Fruit fly (Drosophila melanogaster) whole organism, embryonic: ENCODE data around the gene CG3652.

Experiments
- Bdp1 ChIP-seq: fragments of 200-800 bp; sonication (Bioruptor generic); optimal IDR thresholded peaks from 3 replicates; lab custom pipeline; 2016; ENCODE audit warnings: missing biosample characterization, missing genetic modification characterization
- CG10274 ChIP-seq: fragments of 200-800 bp; sonication (Bioruptor generic); optimal IDR thresholded peaks from 3 replicates; lab custom pipeline; 2017; ENCODE audit warnings: missing biosample characterization, mild to moderate bottlenecking, missing genetic modification characterization
- CG10462 ChIP-seq: fragments of 200-800 bp; sonication (Bioruptor generic); optimal IDR thresholded peaks from 2 replicates; lab custom pipeline; 2016; ENCODE audit warnings: missing biosample characterization, missing genetic modification characterization
- CG10543 ChIP-seq: fragments of 200-800 bp; sonication (Bioruptor generic); optimal IDR thresholded peaks from 3 replicates; lab custom pipeline; 2017; ENCODE audit warnings: missing biosample characterization, mild to moderate bottlenecking, missing genetic modification characterization, moderate library complexity
- CG10959 ChIP-seq: fragments of 200-800 bp; sonication (Bioruptor generic); IDR thresholded peaks from 2 replicates; pipeline ENCODE4 v1.3.6; 2022; ENCODE audit warnings: missing biosample characterization, missing genetic modification characterization
- CG11695 ChIP-seq: fragments of 200-800 bp; sonication (Bioruptor generic); IDR thresholded peaks from 3 replicates; pipeline ENCODE4 v1.3.6; 2022; ENCODE audit warnings: missing biosample characterization, missing genetic modification characterization
- CG11723 ChIP-seq: fragments of 200-800 bp; sonication (Bioruptor generic); optimal IDR thresholded peaks from 2 replicates; lab custom pipeline; 2017; ENCODE audit warnings: missing biosample characterization, mild to moderate bottlenecking, missing genetic modification characterization
- CG12391 ChIP-seq: fragments of 200-800 bp; sonication (Bioruptor generic); optimal IDR thresholded peaks from 3 replicates; lab custom pipeline; 2018; ENCODE audit warnings: missing biosample characterization, mild to moderate bottlenecking, missing genetic modification characterization, moderate library complexity
- CG13775 ChIP-seq: fragments of 200-800 bp; sonication (Bioruptor generic); optimal IDR thresholded peaks from 3 replicates; lab custom pipeline; 2017; ENCODE audit warnings: missing biosample characterization, mild to moderate bottlenecking, missing genetic modification characterization
- CG15601 ChIP-seq: fragments of 200-800 bp; sonication (Bioruptor generic); optimal IDR thresholded peaks from 3 replicates; lab custom pipeline; 2019; ENCODE audit warnings: missing biosample characterization, mild to moderate bottlenecking, missing genetic modification characterization, moderate library complexity
- CG16813 ChIP-seq: fragments of 200-800 bp; sonication (Bioruptor generic); IDR thresholded peaks from 3 replicates; pipeline ENCODE4 v1.3.6; 2022; ENCODE audit warnings: missing biosample characterization, missing genetic modification characterization; ENCODE audit not compliant: partially characterized antibody
- CG17612 ChIP-seq: fragments of 200-800 bp; sonication (Bioruptor generic); IDR thresholded peaks from 2 replicates; pipeline ENCODE4 v1.3.6; 2022; ENCODE audit warnings: missing biosample characterization, missing genetic modification characterization
- CG2202 ChIP-seq: fragments of 200-800 bp; sonication (Bioruptor generic); optimal IDR thresholded peaks from 2 replicates; lab custom pipeline; 2018; ENCODE audit warnings: missing biosample characterization, mild to moderate bottlenecking, missing genetic modification characterization
- CG30431 ChIP-seq: fragments of 200-800 bp; sonication (Bioruptor generic); optimal IDR thresholded peaks from 2 replicates; lab custom pipeline; 2017; ENCODE audit warnings: missing biosample characterization, missing genetic modification characterization
- CG32767 ChIP-seq: fragments of 200-800 bp; sonication (Bioruptor generic); IDR thresholded peaks from 2 replicates; pipeline ENCODE4 v1.3.6; 2022; ENCODE audit warnings: missing biosample characterization, missing genetic modification characterization
- CG33213 ChIP-seq: fragments of 200-800 bp; sonication (Bioruptor generic); optimal IDR thresholded peaks from 3 replicates; lab custom pipeline; 2016; ENCODE audit warnings: missing biosample characterization, missing genetic modification characterization
- CG3847 ChIP-seq: fragments of 200-800 bp; sonication (Bioruptor generic); IDR thresholded peaks from 2 replicates; pipeline ENCODE4 v1.3.6; 2022; ENCODE audit warnings: missing biosample characterization, missing genetic modification characterization
- CG4707 ChIP-seq: fragments of 200-800 bp; sonication (Bioruptor generic); optimal IDR thresholded peaks from 2 replicates; lab custom pipeline; 2018; ENCODE audit warnings: missing biosample characterization, mild to moderate bottlenecking, missing genetic modification characterization, moderate library complexity
- CG6254 ChIP-seq: fragments of 200-800 bp; sonication (Bioruptor generic); optimal IDR thresholded peaks from 3 replicates; lab custom pipeline; 2017; ENCODE audit warnings: mild to moderate bottlenecking, missing biosample characterization, missing genetic modification reagents, missing genetic modification characterization
- CG6683 ChIP-seq: fragments of 200-800 bp; sonication (Bioruptor generic); optimal IDR thresholded peaks from 2 replicates; lab custom pipeline; 2017; ENCODE audit warnings: missing biosample characterization, mild to moderate bottlenecking, missing genetic modification characterization, missing genetic modification reagents
- CG7556 ChIP-seq: fragments of 200-800 bp; sonication (Bioruptor generic); optimal IDR thresholded peaks from 2 replicates; lab custom pipeline; 2017; ENCODE audit warnings: missing biosample characterization, mild to moderate bottlenecking, missing genetic modification characterization
- CG7928 ChIP-seq: fragments of 200-800 bp; sonication (Bioruptor generic); optimal IDR thresholded peaks from 2 replicates; lab custom pipeline; 2017; ENCODE audit warnings: missing biosample characterization, mild to moderate bottlenecking, missing genetic modification characterization
- CrebB ChIP-seq: fragments of 200-800 bp; sonication (Bioruptor generic); optimal IDR thresholded peaks from 3 replicates; lab custom pipeline; 2018; ENCODE audit warnings: missing biosample characterization, mild to moderate bottlenecking, missing genetic modification characterization
- D ChIP-seq, 2 experiments: fragments of 200-800 bp in 1 of 2; fragments of >200 bp in 1 of 2; sonication (Bioruptor generic) in 1 of 2; optimal IDR thresholded peaks; 2 replicates in 1 of 2; 3 replicates in 1 of 2; lab custom pipeline; 2017; ENCODE audit warnings: mild to moderate bottlenecking in 1 of 2, missing biosample characterization in 1 of 2, missing genetic modification characterization in 1 of 2, missing genetic modification reagents in 1 of 2
- D19A ChIP-seq: fragments of 200-800 bp; optimal IDR thresholded peaks from 3 replicates; lab custom pipeline; 2019; ENCODE audit warnings: missing biosample characterization, mild to moderate bottlenecking, missing genetic modification characterization, moderate library complexity
- Doc3 ChIP-seq: fragments of 200-800 bp; sonication (Bioruptor generic); IDR thresholded peaks from 3 replicates; pipeline ENCODE4 v1.3.6; 2022; ENCODE audit warnings: missing biosample characterization, missing genetic modification characterization; ENCODE audit not compliant: partially characterized antibody
- Dref ChIP-seq: fragments of 200-800 bp; sonication (Bioruptor generic); IDR thresholded peaks from 2 replicates; pipeline ENCODE4 v1.3.6; 2022; ENCODE audit warnings: missing biosample characterization, missing genetic modification characterization
- HHEX ChIP-seq: fragments of 200-800 bp; sonication (Bioruptor generic); optimal IDR thresholded peaks from 3 replicates; lab custom pipeline; 2017; ENCODE audit warnings: missing biosample characterization, mild to moderate bottlenecking, missing genetic modification characterization, missing genetic modification reagents
- Mad ChIP-seq: fragments of 200-800 bp; sonication (Bioruptor generic); optimal IDR thresholded peaks from 2 replicates; lab custom pipeline; 2016; ENCODE audit warnings: missing biosample characterization, missing genetic modification characterization
- NFAT ChIP-seq: fragments of 200-800 bp; sonication (Bioruptor generic); IDR thresholded peaks from 2 replicates; pipeline ENCODE4 v1.3.6; 2022; ENCODE audit warnings: missing biosample characterization, missing genetic modification characterization
- Optix ChIP-seq: fragments of 200-800 bp; sonication (Bioruptor generic); IDR thresholded peaks from 3 replicates; pipeline ENCODE4 v1.3.6; 2022; ENCODE audit warnings: missing biosample characterization, missing genetic modification characterization
- Side ChIP-seq: fragments of 200-800 bp; sonication (Bioruptor generic); optimal IDR thresholded peaks from 2 replicates; lab custom pipeline; 2016; ENCODE audit warnings: missing biosample characterization, missing genetic modification characterization
- Tbp ChIP-seq: fragments of >200 bp; optimal IDR thresholded peaks from 2 replicates; lab custom pipeline; 2018; ENCODE audit warnings: missing biosample characterization, missing genetic modification characterization
- ase ChIP-seq: fragments of 200-800 bp; sonication (Bioruptor generic); IDR thresholded peaks from 3 replicates; pipeline ENCODE4 v1.3.6; 2022; ENCODE audit warnings: missing biosample characterization, missing genetic modification characterization
- az2 ChIP-seq: fragments of 200-800 bp; sonication (Bioruptor generic); optimal IDR thresholded peaks from 3 replicates; lab custom pipeline; 2016; ENCODE audit warnings: missing biosample characterization, missing genetic modification characterization
- disco-r ChIP-seq: fragments of 200-800 bp; sonication (Bioruptor generic); optimal IDR thresholded peaks from 2 replicates; lab custom pipeline; 2016; ENCODE audit warnings: missing biosample characterization, missing genetic modification characterization
- dysf ChIP-seq: fragments of 200-800 bp; sonication (Bioruptor generic); IDR thresholded peaks from 3 replicates; pipeline ENCODE4 v1.3.6; 2022; ENCODE audit warnings: missing biosample characterization, missing genetic modification characterization
- lbe ChIP-seq: fragments of 200-800 bp; sonication (Bioruptor generic); optimal IDR thresholded peaks from 2 replicates; lab custom pipeline; 2016; ENCODE audit warnings: missing biosample characterization, mild to moderate bottlenecking, missing genetic modification characterization
- nerfin-1 ChIP-seq: fragments of 200-800 bp; sonication (Bioruptor generic); optimal IDR thresholded peaks from 3 replicates; lab custom pipeline; 2019; ENCODE audit warnings: missing biosample characterization, mild to moderate bottlenecking, missing genetic modification characterization, moderate library complexity
- nom ChIP-seq: fragments of 200-800 bp; sonication (Bioruptor generic); optimal IDR thresholded peaks from 2 replicates; lab custom pipeline; 2017; ENCODE audit warnings: missing biosample characterization, missing genetic modification characterization, mild to moderate bottlenecking, moderate library complexity, missing genetic modification reagents
- pan ChIP-seq, 4 experiments: fragments of >200 bp in 3 of 4; fragments of 200-800 bp in 1 of 4; sonication (Bioruptor generic) in 1 of 4; optimal IDR thresholded peaks in 3 of 4; IDR thresholded peaks in 1 of 4; 2 replicates each; pipeline versions ENCODE4 v1.3.6 to Lab custom; 2017 to 2022; ENCODE audit warnings: missing biosample characterization in 2 of 4, missing genetic modification characterization in 2 of 4, mixed read lengths in 1 of 4
- ro ChIP-seq: fragments of 200-800 bp; sonication (Bioruptor generic); IDR thresholded peaks from 2 replicates; pipeline ENCODE4 v1.3.6; 2022; ENCODE audit warnings: missing biosample characterization, missing genetic modification characterization
- slou ChIP-seq: fragments of 200-800 bp; sonication (Bioruptor generic); optimal IDR thresholded peaks from 3 replicates; lab custom pipeline; 2016; ENCODE audit warnings: missing biosample characterization, missing genetic modification characterization
- stc ChIP-seq: fragments of 200-800 bp; sonication (Bioruptor generic); IDR thresholded peaks from 2 replicates; pipeline ENCODE4 v1.3.6; 2022; ENCODE audit warnings: missing biosample characterization, missing genetic modification characterization
- trh ChIP-seq: fragments of 200-800 bp; sonication (Bioruptor generic); optimal IDR thresholded peaks from 2 replicates; lab custom pipeline; 2016; ENCODE audit warnings: missing biosample characterization, missing genetic modification characterization
- tup ChIP-seq: fragments of 200-800 bp; sonication (Bioruptor generic); optimal IDR thresholded peaks from 2 replicates; lab custom pipeline; 2016; ENCODE audit warnings: missing biosample characterization, mild to moderate bottlenecking, missing genetic modification characterization, moderate library complexity
- zen ChIP-seq: fragments of 200-800 bp; sonication (Bioruptor generic); optimal IDR thresholded peaks from 3 replicates; lab custom pipeline; 2018; ENCODE audit warnings: missing biosample characterization, mild to moderate bottlenecking, missing genetic modification characterization, moderate library complexity
- zf30C ChIP-seq: fragments of 200-800 bp; sonication (Bioruptor generic); optimal IDR thresholded peaks from 3 replicates; lab custom pipeline; 2018; ENCODE audit warnings: missing biosample characterization, mild to moderate bottlenecking, missing genetic modification characterization

Gene CG3652

dm6 chr2L:4371516-4372136 lies 22.1 kb downstream of the CG3652 start (continued):
- peak; percentile 44; the same call in 1 of the 3 replicates for TF ChIP-seq dysf
- no peak for TF ChIP-seq tup (GFP tag; lab: Kevin White, UChicago)
- TF ChIP-seq CG7928: no peak
- TF ChIP-seq CG15601: peak; percentile 81
- TF ChIP-seq CG3847 (GFP tag; lab: Robert Waterston, UW): no peak
- peak; percentile 77 for TF ChIP-seq D (optimal IDR thresholded peaks at IDR 0.05; lab: Kevin White, UChicago)
- peak; percentile 75 for TF ChIP-seq D (GFP tag; optimal IDR thresholded peaks at IDR 0.05; lab: Kevin White, UChicago)
- 0 out of 3 replicates have a peak, but pooled peaks have one; percentile 41 for TF ChIP-seq Optix (GFP tag; lab: Robert Waterston, UW)
- TF ChIP-seq CG10543 (GFP tag; lab: Kevin White, UChicago): peak; percentile 22
- TF ChIP-seq stc (GFP tag; lab: Robert Waterston, UW): peak; percentile 52; the same call in 1 of the 2 replicates
- TF ChIP-seq nerfin-1: peak; percentile 67
- TF ChIP-seq nom (GFP tag; lab: Kevin White, UChicago): peak; percentile 59
- peak; percentile 14 for TF ChIP-seq CG6254 (GFP tag; lab: Kevin White, UChicago)
- TF ChIP-seq CrebB (tag; lab: Kevin White, UChicago): peak; percentile 40
- TF ChIP-seq ro (GFP tag; lab: Robert Waterston, UW): no peak
- no peak for TF ChIP-seq pan (optimal IDR thresholded peaks at IDR 0.05; lab: Kevin White, UChicago)
- TF ChIP-seq pan (GFP tag; optimal IDR thresholded peaks at IDR 0.05 in 1 of 2, IDR thresholded peaks at IDR 0.05 in 1 of 2): peak in 1 of 2 experiments; percentile 58
- no peak for TF ChIP-seq zf30C (GFP tag; lab: Kevin White, UChicago)
- peak; percentile 63 for TF ChIP-seq az2 (GFP tag; lab: Kevin White, UChicago)
- TF ChIP-seq CG12391 (tag; lab: Kevin White, UChicago): peak; percentile 79
- peak; percentile 70 for TF ChIP-seq zen (tag; lab: Kevin White, UChicago)
- TF ChIP-seq ase (GFP tag; lab: Robert Waterston, UW): no peak
- no peak for TF ChIP-seq Bdp1 (GFP tag; lab: Kevin White, UChicago)
- no peak for TF ChIP-seq HHEX (GFP tag; lab: Kevin White, UChicago)
- TF ChIP-seq CG2202: peak; percentile 62
- TF ChIP-seq CG4707 (GFP tag; lab: Kevin White, UChicago): peak; percentile 99
- TF ChIP-seq CG30431: no peak
- TF ChIP-seq slou (GFP tag; lab: Kevin White, UChicago): no peak
- peak; percentile 25 for TF ChIP-seq CG10462 (GFP tag; lab: Kevin White, UChicago)
- TF ChIP-seq NFAT (GFP tag; lab: Robert Waterston, UW): no peak
- no peak for TF ChIP-seq trh (GFP tag; lab: Kevin White, UChicago)
- TF ChIP-seq CG10274 (GFP tag; lab: Kevin White, UChicago): no peak
- peak; percentile 42; the same call in 1 of the 2 replicates for TF ChIP-seq CG32767 (GFP tag; lab: Robert Waterston, UW)
- no peak for TF ChIP-seq Dref (GFP tag; lab: Robert Waterston, UW)
- TF ChIP-seq D19A (tag; lab: Kevin White, UChicago): peak; percentile 82
- no peak for TF ChIP-seq Mad (GFP tag; lab: Kevin White, UChicago)
- TF ChIP-seq CG13775 (GFP tag; lab: Kevin White, UChicago): peak; percentile 58
- no peak for TF ChIP-seq CG6683 (GFP tag; lab: Kevin White, UChicago)
- peak; percentile 27; the same call in 1 of the 2 replicates for TF ChIP-seq CG17612 (GFP tag; lab: Robert Waterston, UW)
- TF ChIP-seq Doc3 (GFP tag; lab: Robert Waterston, UW): peak; percentile 19; the same call in 1 of the 3 replicates
- peak; percentile 33; the same call in 1 of the 3 replicates for TF ChIP-seq CG11695 (GFP tag; lab: Robert Waterston, UW)
- TF ChIP-seq Side (GFP tag; lab: Kevin White, UChicago): no peak
- peak; percentile 43; the same call in 1 of the 3 replicates for TF ChIP-seq CG16813 (GFP tag; lab: Robert Waterston, UW)
- no peak for TF ChIP-seq Tbp (GFP tag; lab: Kevin White, UChicago)
- TF ChIP-seq CG10959 (GFP tag; lab: Robert Waterston, UW): peak; percentile 59; the same call in 1 of the 2 replicates
- TF ChIP-seq disco-r (GFP tag; lab: Kevin White, UChicago): no peak
- TF ChIP-seq CG33213 (GFP tag; lab: Kevin White, UChicago): no peak
- peak; percentile 43 for TF ChIP-seq CG11723 (GFP tag; lab: Kevin White, UChicago)
- TF ChIP-seq lbe: peak; percentile 5
- peak; percentile 75 for TF ChIP-seq CG7556 (GFP tag; lab: Kevin White, UChicago)
